Fruit fly (Drosophila melanogaster): ENCODE data around the gene CG5114.

- TF ChIP-seq pan (optimal IDR thresholded peaks at IDR 0.05) (no peak), usp (GFP tag; optimal IDR thresholded peaks at IDR 0.05) (no peak), psq (optimal IDR thresholded peaks at IDR 0.05) (no peak), CG8478 (optimal IDR thresholded peaks at IDR 0.05) (no peak), EcR (GFP tag; optimal IDR thresholded peaks at IDR 0.05) (no peak), Dll (optimal IDR thresholded peaks at IDR 0.05) (no peak)
Observed at dm6 chr3L:15011638-15012335, 29.2 kb downstream of the CG5114 start.
